Worm (Caenorhabditis elegans) whole organism, young adult: ENCODE results near the gene C10C6.3.

Experiments
- F22D6.2 ChIP-seq: sonication (generic microtip); optimal IDR thresholded peaks from 2 replicates; lab custom pipeline; 2016; ENCODE audit warnings: mild to moderate bottlenecking, missing genetic modification characterization, missing compliant biosample characterization
- K12H6.12 ChIP-seq: fragments of 200-800 bp; sonication (Bioruptor generic); optimal IDR thresholded peaks from 2 replicates; lab custom pipeline; 2018; ENCODE audit warnings: mild to moderate bottlenecking, missing genetic modification characterization, missing compliant biosample characterization
- ama-1 ChIP-seq, 3 experiments: fragments of 150-350 bp in 1 of 3; sonication (generic microtip) in 2 of 3; optimal IDR thresholded peaks; 2 replicates each; lab custom pipeline; 2014 to 2018; ENCODE audit warnings: missing biosample characterization in 2 of 3, missing genetic modification characterization in 2 of 3, missing genetic modification reagents in 2 of 3
- dpl-1 ChIP-seq: fragments of 150-350 bp; optimal IDR thresholded peaks from 2 replicates; lab custom pipeline; 2014; ENCODE audit warnings: missing biosample characterization, missing genetic modification reagents, missing genetic modification characterization
- efl-1 ChIP-seq: fragments of 150-350 bp; optimal IDR thresholded peaks from 2 replicates; lab custom pipeline; 2014; ENCODE audit warnings: missing biosample characterization, missing genetic modification reagents, missing genetic modification characterization
- ets-4 ChIP-seq: fragments of 200-800 bp; sonication (Bioruptor generic); optimal IDR thresholded peaks from 2 replicates; lab custom pipeline; 2018; ENCODE audit warnings: mild to moderate bottlenecking, missing genetic modification characterization, missing compliant biosample characterization
- gei-17 ChIP-seq: fragments of 200-800 bp; sonication (Bioruptor generic); optimal IDR thresholded peaks from 2 replicates; lab custom pipeline; 2018; ENCODE audit warnings: mild to moderate bottlenecking, missing genetic modification characterization, missing compliant biosample characterization
- madf-8 ChIP-seq: fragments of 200-800 bp; sonication (Bioruptor generic); conservative IDR thresholded peaks from 2 replicates; pipeline ENCODE4 v1.3.6; 2022; ENCODE audit warnings: missing genetic modification reagents, missing genetic modification characterization, missing compliant biosample characterization
- pha-4 ChIP-seq: fragments of 150-350 bp; sonication (generic microtip); optimal IDR thresholded peaks from 2 replicates; lab custom pipeline; 2014; ENCODE audit warnings: missing biosample characterization, missing genetic modification reagents, missing genetic modification characterization
- repo-1 ChIP-seq: sonication (generic microtip); optimal IDR thresholded peaks from 2 replicates; lab custom pipeline; 2017; ENCODE audit warnings: mild to moderate bottlenecking, missing genetic modification characterization, missing compliant biosample characterization
- tbx-9 ChIP-seq: sonication (generic microtip); optimal IDR thresholded peaks from 2 replicates; lab custom pipeline; 2016; ENCODE audit warnings: borderline replicate concordance, missing genetic modification characterization, inconsistent platforms, missing compliant biosample characterization
- unc-62 ChIP-seq: fragments of 150-350 bp; optimal IDR thresholded peaks from 2 replicates; lab custom pipeline; 2014; ENCODE audit warnings: missing biosample characterization, missing genetic modification reagents, missing genetic modification characterization

ce11 chrIV:11492345-11492744 is 27.3 kb upstream of the C10C6.3 start:
- TF ChIP-seq F22D6.2 (tag; lab: Kevin White, UChicago) (no peak), efl-1 (GFP tag; lab: Kevin White, UChicago) (no peak), dpl-1 (GFP tag; lab: Kevin White, UChicago) (no peak), unc-62 (GFP tag; lab: Kevin White, UChicago) (no peak), gei-17 (GFP tag; lab: Kevin White, UChicago) (no peak), pha-4 (tag; lab: Kevin White, UChicago) (no peak), repo-1 (tag; lab: Kevin White, UChicago) (no peak), ets-4 (no peak), madf-8 (no peak), tbx-9 (tag; lab: Kevin White, UChicago) (no peak), ama-1 (optimal IDR thresholded peaks at IDR 0.05; lab: Kevin White, UChicago) (no peak), ama-1 (GFP tag; optimal IDR thresholded peaks at IDR 0.05; lab: Kevin White, UChicago) (no peak), K12H6.12 (tag; lab: Kevin White, UChicago) (no peak)
